Fruit fly (Drosophila melanogaster): ENCODE measurements around the gene GstO2.

DNA sequence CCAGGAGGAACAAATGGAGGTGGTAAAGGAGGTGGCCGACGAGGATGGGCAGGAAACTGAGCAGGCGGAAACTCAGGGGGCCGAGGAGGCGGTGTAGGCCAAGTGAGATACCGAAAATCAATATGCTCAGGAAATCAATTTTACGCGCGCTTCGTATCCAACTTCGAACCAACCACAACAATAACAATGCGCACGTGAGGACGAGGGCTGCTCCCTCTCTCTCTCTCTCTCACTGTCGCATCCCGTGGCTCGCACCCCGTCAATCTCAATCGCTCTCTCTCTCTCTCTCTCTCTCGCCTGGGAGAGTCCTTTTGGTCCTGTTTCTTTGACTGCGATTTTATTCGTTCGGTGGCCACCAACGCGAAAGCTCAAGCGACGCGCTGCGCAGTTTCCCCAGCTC, 10.9 kb downstream of the GstO2 start, which contains the start of gene CG6765:
- TF ChIP-seq CG14655 (GFP tag; optimal IDR thresholded peaks at IDR 0.05) (no peak), Pif1B (GFP tag; optimal IDR thresholded peaks at IDR 0.05) (no peak)
